Fruit fly (Drosophila melanogaster): ENCODE results near the gene Rrp1.

Gene Rrp1

DNA sequence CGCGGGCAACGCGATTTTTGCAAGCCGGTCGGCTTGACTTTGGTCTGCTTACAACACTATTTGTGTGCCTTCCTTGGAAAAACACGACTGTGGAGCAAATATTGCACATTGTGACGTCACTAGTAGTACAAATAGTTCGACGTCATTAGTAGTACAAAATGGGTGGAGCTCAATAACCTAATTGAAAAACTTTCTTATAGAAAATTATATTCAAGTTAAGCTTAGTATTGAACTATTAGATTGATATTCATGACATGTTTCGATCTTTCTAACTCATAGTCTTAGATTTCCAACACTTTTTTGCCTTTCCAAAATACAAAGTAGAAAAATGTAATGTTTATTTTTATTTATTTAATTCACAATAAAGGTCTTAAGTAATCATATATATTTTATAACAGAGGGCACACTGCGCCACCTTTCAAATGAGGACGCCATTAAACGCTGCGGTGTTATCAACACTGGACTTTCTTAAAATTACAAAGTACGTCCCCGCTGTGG is at the start of gene Rrp1, which contains the start of gene gammaTub23C:
Rrp1 (minus strand) TSS at position 70 of the 498 bp plus-strand sequence.
gammaTub23C (plus strand) TSS at position 453 of the 498 bp plus-strand sequence.
- TF ChIP-seq net (GFP tag; optimal IDR thresholded peaks at IDR 0.05): peak; percentile 89
- TF ChIP-seq lz (GFP tag; optimal IDR thresholded peaks at IDR 0.05): peak; percentile 89
- peak; percentile 66 for TF ChIP-seq CG1621 (tag; optimal IDR thresholded peaks at IDR 0.05)
- peak; percentile 82 for TF ChIP-seq Blimp-1 (GFP tag; optimal IDR thresholded peaks at IDR 0.05)
- TF ChIP-seq eg (GFP tag; IDR thresholded peaks at IDR 0.05): peak; percentile 85
- TF ChIP-seq Sox15 (GFP tag; optimal IDR thresholded peaks at IDR 0.05): peak; percentile 94
- TF ChIP-seq CG3032 (tag; optimal IDR thresholded peaks at IDR 0.05): peak; percentile 90
- TF ChIP-seq CG11294 (GFP tag; IDR thresholded peaks at IDR 0.05): peak; percentile 76
- TF ChIP-seq CG3919 (GFP tag; optimal IDR thresholded peaks at IDR 0.05): peak; percentile 91
- peak; percentile 88 for TF ChIP-seq Hr39 (GFP tag; optimal IDR thresholded peaks at IDR 0.05)
- TF ChIP-seq ss (GFP tag; optimal IDR thresholded peaks at IDR 0.05): peak; percentile 78 to 91
- peak; percentile 96 for TF ChIP-seq CG32006 (GFP tag; optimal IDR thresholded peaks at IDR 0.05)
- peak; percentile 92 for TF ChIP-seq acj6 (GFP tag; optimal IDR thresholded peaks at IDR 0.05)
- peak; percentile 68 for TF ChIP-seq CG9139 (GFP tag; optimal IDR thresholded peaks at IDR 0.05)
- peak; percentile 91 for TF ChIP-seq Hr4 (GFP tag; optimal IDR thresholded peaks at IDR 0.05)
- TF ChIP-seq CG15336 (GFP tag; IDR thresholded peaks at IDR 0.05): peak; percentile 86
- peak; percentile 90 for TF ChIP-seq CG34406 (GFP tag; optimal IDR thresholded peaks at IDR 0.05)
- TF ChIP-seq CG6163 (GFP tag; IDR thresholded peaks at IDR 0.05): peak; percentile 76
- TF ChIP-seq CG6276 (GFP tag; optimal IDR thresholded peaks at IDR 0.05): no peak
- TF ChIP-seq Eip75B (GFP tag; optimal IDR thresholded peaks at IDR 0.05): peak; percentile 82
- TF ChIP-seq pdm3 (GFP tag; optimal IDR thresholded peaks at IDR 0.05): peak; percentile 91
- TF ChIP-seq CG6792 (GFP tag; optimal IDR thresholded peaks at IDR 0.05): peak; percentile 89
- TF ChIP-seq Hr38 (GFP tag; optimal IDR thresholded peaks at IDR 0.05): no peak
- peak; percentile 90 for TF ChIP-seq CG8632 (GFP tag; optimal IDR thresholded peaks at IDR 0.05)
- no peak for TF ChIP-seq vri (GFP tag; optimal IDR thresholded peaks at IDR 0.05)
- peak; percentile 88 for TF ChIP-seq CG8119 (GFP tag; IDR thresholded peaks at IDR 0.05)
- peak; percentile 94 for TF ChIP-seq CG10631 (GFP tag; optimal IDR thresholded peaks at IDR 0.05)
- peak; percentile 90 for TF ChIP-seq CG8319 (GFP tag; optimal IDR thresholded peaks at IDR 0.05)
- peak; percentile 93 for TF ChIP-seq CG11902 (GFP tag; optimal IDR thresholded peaks at IDR 0.05)
- peak; percentile 87 for TF ChIP-seq CG10669 (GFP tag; optimal IDR thresholded peaks at IDR 0.05)
- TF ChIP-seq Sox102F (GFP tag; optimal IDR thresholded peaks at IDR 0.05): peak; percentile 84
- TF ChIP-seq salr (GFP tag; optimal IDR thresholded peaks at IDR 0.05): peak in 1 of 2 experiments; percentile 53
- TF ChIP-seq achi (GFP tag; optimal IDR thresholded peaks at IDR 0.05): peak; percentile 91
- peak; percentile 92 for TF ChIP-seq fkh (GFP tag; optimal IDR thresholded peaks at IDR 0.05)
- peak; percentile 66 for TF ChIP-seq Gug (GFP tag; IDR thresholded peaks at IDR 0.05)
- TF ChIP-seq CG6808 (GFP tag; optimal IDR thresholded peaks at IDR 0.05): peak; percentile 90
- TF ChIP-seq CG4318 (GFP tag; optimal IDR thresholded peaks at IDR 0.05): peak; percentile 89
- TF ChIP-seq Eip78C (GFP tag): peak; percentile 97
- TF ChIP-seq dsx (GFP tag; optimal IDR thresholded peaks at IDR 0.05; ENCODE audit: poor library complexity, severe bottlenecking): peak; percentile 90
- peak; percentile 88 for TF ChIP-seq fd59A (GFP tag; optimal IDR thresholded peaks at IDR 0.05)
- TF ChIP-seq Eip93F (GFP tag; optimal IDR thresholded peaks at IDR 0.05): peak; percentile 54
- peak; percentile 87 for TF ChIP-seq Sox14 (GFP tag; optimal IDR thresholded peaks at IDR 0.05)
- TF ChIP-seq Smox (GFP tag; optimal IDR thresholded peaks at IDR 0.05): peak; percentile 85
- TF ChIP-seq dac (GFP tag; optimal IDR thresholded peaks at IDR 0.05): peak; percentile 79
- peak; percentile 90 for TF ChIP-seq CG31627 (GFP tag; optimal IDR thresholded peaks at IDR 0.05)
- TF ChIP-seq Met (GFP tag; optimal IDR thresholded peaks at IDR 0.05): peak; percentile 84
- peak; percentile 40 for TF ChIP-seq CG6854 (GFP tag; optimal IDR thresholded peaks at IDR 0.05)
- peak; percentile 94 for TF ChIP-seq esn (GFP tag; optimal IDR thresholded peaks at IDR 0.05)
- TF ChIP-seq OdsH (GFP tag; optimal IDR thresholded peaks at IDR 0.05): peak; percentile 93
- peak; percentile 84 for TF ChIP-seq spab (GFP tag; optimal IDR thresholded peaks at IDR 0.05)
- peak; percentile 88 for TF ChIP-seq cyc (GFP tag; optimal IDR thresholded peaks at IDR 0.05)
- TF ChIP-seq svp (GFP tag): no peak

Measured in whole organism, prepupa.